Fruit fly (Drosophila melanogaster): ENCODE data around the gene CG7878.

DNA sequence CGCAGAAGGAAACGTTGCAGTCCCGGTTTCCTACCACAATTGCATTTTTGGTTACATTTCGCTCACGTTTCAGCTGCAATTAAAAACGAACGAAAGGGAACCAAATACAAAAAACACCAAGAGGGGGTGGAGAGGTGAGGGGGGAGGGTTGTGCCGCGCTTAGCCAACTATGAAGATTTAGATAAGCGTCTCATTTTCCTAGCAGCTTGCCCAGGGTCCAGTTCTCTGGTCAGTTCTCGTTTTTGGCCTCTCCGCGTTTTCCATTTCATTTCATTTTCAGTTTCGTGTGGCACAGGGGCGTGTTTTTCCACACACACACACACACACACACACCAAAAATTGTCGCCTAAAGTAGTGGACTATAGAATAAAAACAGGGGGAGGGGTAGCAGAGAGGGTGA lies 15.6 kb downstream of the CG7878 start:
- TF ChIP-seq h (optimal IDR thresholded peaks at IDR 0.05) = no peak
- TF ChIP-seq Myc (optimal IDR thresholded peaks at IDR 0.05) = no peak
- TF ChIP-seq ttk (optimal IDR thresholded peaks at IDR 0.05) = no peak

All from Kc167 (cell line).